Fruit fly (Drosophila melanogaster) whole organism, adult: ENCODE data around the gene PolA1.

ENCODE experiments used
- CG11617 ChIP-seq: fragments of 200-800 bp; sonication (Bioruptor generic); optimal IDR thresholded peaks from 2 replicates; lab custom pipeline; 2017; ENCODE audit warnings: mild to moderate bottlenecking, missing biosample characterization, missing genetic modification reagents, missing genetic modification characterization
- CG1620 ChIP-seq: fragments of 200-800 bp; sonication (Bioruptor generic); optimal IDR thresholded peaks from 2 replicates; lab custom pipeline; 2016; ENCODE audit warnings: missing biosample characterization, missing genetic modification characterization
- Crg-1 ChIP-seq: fragments of 200-800 bp; sonication (Bioruptor generic); optimal IDR thresholded peaks from 2 replicates; lab custom pipeline; 2016; ENCODE audit warnings: missing biosample characterization, missing genetic modification characterization
- Hr96 ChIP-seq: fragments of 200-800 bp; sonication (Bioruptor generic); optimal IDR thresholded peaks from 2 replicates; lab custom pipeline; 2016; ENCODE audit warnings: missing biosample characterization, missing genetic modification characterization
- bab1 ChIP-seq: fragments of 200-800 bp; sonication (Bioruptor generic); optimal IDR thresholded peaks from 3 replicates; lab custom pipeline; 2019; ENCODE audit warnings: missing biosample characterization, mild to moderate bottlenecking, missing genetic modification characterization, moderate library complexity
- kay ChIP-seq: fragments of 200-800 bp; sonication (Bioruptor generic); peaks from one replicate; lab custom pipeline; 2016; ENCODE audit warnings: missing biosample characterization, missing genetic modification characterization, borderline replicate concordance

- TF ChIP-seq Hr96 (GFP tag; lab: Kevin White, UChicago), result no peak
- no peak for TF ChIP-seq CG11617
- no peak for TF ChIP-seq CG1620 (GFP tag; lab: Kevin White, UChicago)
- no peak for TF ChIP-seq Crg-1 (GFP tag; lab: Kevin White, UChicago)
- no peak for TF ChIP-seq bab1
- no peak for TF ChIP-seq kay
Observed at dm6 chr3R:21649053-21649821, 22.3 kb downstream of the PolA1 start.
